Worm (Caenorhabditis elegans): ENCODE results near the gene pitr-5.

- TF ChIP-seq cog-1 (tag; optimal IDR thresholded peaks at IDR 0.05) (no peak), flt-1 (GFP tag; IDR thresholded peaks at IDR 0.05) (no peak), ztf-23 (GFP tag; IDR thresholded peaks at IDR 0.05) (no peak), ztf-29 (GFP tag; IDR thresholded peaks at IDR 0.05) (no peak), T22C8.4 (GFP tag; IDR thresholded peaks at IDR 0.05) (no peak), tab-1 (GFP tag; IDR thresholded peaks at IDR 0.05) (no peak), klf-2 (GFP tag; conservative IDR thresholded peaks at IDR 0.05) (no peak)
Measured at ce11 chrV:7199077-7199476, 14.4 kb downstream of the pitr-5 start.
